Fruit fly (Drosophila melanogaster): ENCODE data around the gene stc.

stc gene

dm6 chr2L:15066141-15066540 is 47.1 kb upstream of the stc start (continued):
- TF ChIP-seq gem (tag; optimal IDR thresholded peaks at IDR 0.05) (peak; percentile 61), CG34376 (GFP tag; optimal IDR thresholded peaks at IDR 0.05) (no peak), grau (tag; optimal IDR thresholded peaks at IDR 0.05) (peak; percentile 52), dmrt99B (tag; optimal IDR thresholded peaks at IDR 0.05) (peak; percentile 24), HHEX (GFP tag; optimal IDR thresholded peaks at IDR 0.05) (no peak), inv (GFP tag; IDR thresholded peaks at IDR 0.05; ENCODE audit: partially characterized antibody) (no peak), CoRest (tag; optimal IDR thresholded peaks at IDR 0.05) (peak; percentile 30), D19B (GFP tag; optimal IDR thresholded peaks at IDR 0.05) (no peak), Ravus (GFP tag; IDR thresholded peaks at IDR 0.05) (no peak), CG18764 (GFP tag; optimal IDR thresholded peaks at IDR 0.05) (no peak)

DNA sequence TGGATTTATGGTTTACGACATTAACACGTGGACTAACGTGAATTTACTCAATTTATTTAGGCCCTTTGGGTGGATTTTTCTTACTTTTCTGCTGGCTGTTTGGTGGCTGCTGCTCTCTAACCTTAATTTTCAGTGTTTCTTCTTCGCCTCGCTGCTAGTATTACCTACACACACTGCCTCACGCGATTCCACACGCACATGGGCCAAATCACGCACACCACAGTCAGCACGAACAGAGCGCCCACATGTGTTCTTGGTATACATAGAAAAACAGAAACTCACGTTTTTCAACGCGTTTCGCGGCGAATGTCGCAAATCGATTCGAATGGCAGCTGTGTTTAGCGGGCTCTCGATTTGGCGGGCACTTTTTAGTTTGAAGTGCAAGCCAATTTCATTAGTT is 45.4 kb upstream of the stc start:
- TF ChIP-seq chn (GFP tag; optimal IDR thresholded peaks at IDR 0.05) (peak; percentile 21), gsb-n (tag; optimal IDR thresholded peaks at IDR 0.05) (peak; percentile 52), CG4854 (GFP tag; optimal IDR thresholded peaks at IDR 0.05) (peak; percentile 21), CG11456 (GFP tag; IDR thresholded peaks at IDR 0.05) (no peak; the same call in 2 of the 3 replicates), tio (GFP tag; optimal IDR thresholded peaks at IDR 0.05) (no peak), CHES-1-like (GFP tag; optimal IDR thresholded peaks at IDR 0.05) (peak; percentile 34), Aef1 (GFP tag; IDR thresholded peaks at IDR 0.05) (no peak), Atf3 (GFP tag; optimal IDR thresholded peaks at IDR 0.05) (no peak), dm (GFP tag; optimal IDR thresholded peaks at IDR 0.05) (peak; percentile 100), CG12219 (GFP tag; optimal IDR thresholded peaks at IDR 0.05) (no peak), tna (GFP tag; IDR thresholded peaks at IDR 0.05; ENCODE audit: partially characterized antibody) (peak; percentile 64), CG11696 (GFP tag; IDR thresholded peaks at IDR 0.05) (no peak), CG18764 (GFP tag; optimal IDR thresholded peaks at IDR 0.05) (no peak), yki (optimal IDR thresholded peaks at IDR 0.05) (peak; percentile 79), CG16815 (GFP tag; optimal IDR thresholded peaks at IDR 0.05) (no peak), ato (GFP tag; IDR thresholded peaks at IDR 0.05; ENCODE audit: partially characterized antibody) (peak; percentile 78), Meics (GFP tag; optimal IDR thresholded peaks at IDR 0.05) (peak; percentile 8), CG7786 (GFP tag; optimal IDR thresholded peaks at IDR 0.05) (no peak), caup (GFP tag; optimal IDR thresholded peaks at IDR 0.05; ENCODE audit: severe bottlenecking) (peak; percentile 44), CG2116 (GFP tag; optimal IDR thresholded peaks at IDR 0.05) (peak; percentile 74), Ssrp (tag; optimal IDR thresholded peaks at IDR 0.05) (no peak), CG34422 (GFP tag; IDR thresholded peaks at IDR 0.05) (peak; percentile 85; the same call in 2 of the 3 replicates), run (tag; optimal IDR thresholded peaks at IDR 0.05) (no peak), CG13624 (GFP tag; optimal IDR thresholded peaks at IDR 0.05) (peak; percentile 44), CG9727 (GFP tag; optimal IDR thresholded peaks at IDR 0.05) (no peak), CG12744 (GFP tag; optimal IDR thresholded peaks at IDR 0.05) (no peak), CG11723 (GFP tag; optimal IDR thresholded peaks at IDR 0.05) (no peak), fd96Cb (tag; optimal IDR thresholded peaks at IDR 0.05) (no peak), Abd-B (GFP tag; optimal IDR thresholded peaks at IDR 0.05) (peak; percentile 30), CG1602 (GFP tag; optimal IDR thresholded peaks at IDR 0.05) (no peak), Kr (GFP tag; optimal IDR thresholded peaks at IDR 0.05) (no peak), pum (GFP tag; optimal IDR thresholded peaks at IDR 0.05) (peak; percentile 15), Gug (GFP tag; IDR thresholded peaks at IDR 0.05) (peak; percentile 14; the same call in 1 of the 4 replicates), CG17359 (tag; optimal IDR thresholded peaks at IDR 0.05) (peak; percentile 58), Dref (GFP tag; IDR thresholded peaks at IDR 0.05) (peak; percentile 50), CG4282 (GFP tag; optimal IDR thresholded peaks at IDR 0.05) (no peak), Ravus (GFP tag; IDR thresholded peaks at IDR 0.05) (no peak), CG3995 (GFP tag; optimal IDR thresholded peaks at IDR 0.05) (peak; percentile 44), oc (tag; optimal IDR thresholded peaks at IDR 0.05) (no peak), Sry-δ (GFP tag; optimal IDR thresholded peaks at IDR 0.05) (peak; percentile 74), ems (GFP tag; optimal IDR thresholded peaks at IDR 0.05) (no peak), CG1233 (GFP tag; optimal IDR thresholded peaks at IDR 0.05) (peak; percentile 6)

All from whole organism, embryonic.